1 worm cellular context compared by ENCODE assay signal in genomic region chrIII:7819866-7820265, ce11.
TF ChIP-seq lines count a peak whose summit lies in the region.

No protein-coding gene starts in this region.

TF ChIP-seq in whole organism, L1 larva, 84 proteins besides CTCF, POLR2A, EP300 and RAD21 (continued from another document):
- TF ChIP-seq lsy-2 (tag; optimal IDR thresholded peaks at IDR 0.05; lab: Kevin White, UChicago) (peak; percentile 25 to 59), nhr-237 (tag; optimal IDR thresholded peaks at IDR 0.05; lab: Kevin White, UChicago) (no peak), xbp-1 (tag; optimal IDR thresholded peaks at IDR 0.05; lab: Kevin White, UChicago) (no peak), nhr-77 (tag; optimal IDR thresholded peaks at IDR 0.05; lab: Kevin White, UChicago) (no peak), hpl-2 (GFP tag; optimal IDR thresholded peaks at IDR 0.05; lab: Kevin White, UChicago) (no peak), aha-1 (tag; optimal IDR thresholded peaks at IDR 0.05; lab: Kevin White, UChicago) (no peak), ama-1 (optimal IDR thresholded peaks at IDR 0.05; lab: Kevin White, UChicago) (no peak), unc-86 (tag; optimal IDR thresholded peaks at IDR 0.05; lab: Kevin White, UChicago) (peak; percentile 38), unc-130 (tag; optimal IDR thresholded peaks at IDR 0.05; lab: Kevin White, UChicago) (no peak), elt-2 (tag; optimal IDR thresholded peaks at IDR 0.05; lab: Kevin White, UChicago) (no peak), ceh-63 (GFP tag; optimal IDR thresholded peaks at IDR 0.05; lab: Kevin White, UChicago) (no peak), sup-37 (GFP tag; optimal IDR thresholded peaks at IDR 0.05; lab: Kevin White, UChicago) (no peak), tlp-1 (tag; optimal IDR thresholded peaks at IDR 0.05; lab: Kevin White, UChicago) (no peak), Y116A8C.19 (tag; optimal IDR thresholded peaks at IDR 0.05; lab: Kevin White, UChicago; ENCODE audit: borderline replicate concordance) (no peak), nhr-85 (tag; lab: Kevin White, UChicago) (peak; percentile 74), ceh-88 (GFP tag; IDR thresholded peaks at IDR 0.05; lab: Robert Waterston, UW) (no peak), C04F5.9 (tag; optimal IDR thresholded peaks at IDR 0.05; lab: Kevin White, UChicago) (no peak), lin-15B (tag; optimal IDR thresholded peaks at IDR 0.05; lab: Kevin White, UChicago) (no peak), lin-14 (GFP tag; optimal IDR thresholded peaks at IDR 0.05; lab: Kevin White, UChicago) (peak; percentile 23), nhr-20 (tag; optimal IDR thresholded peaks at IDR 0.05; lab: Kevin White, UChicago) (no peak), zip-4 (GFP tag; optimal IDR thresholded peaks at IDR 0.05; lab: Kevin White, UChicago) (no peak), mep-1 (tag; optimal IDR thresholded peaks at IDR 0.05; lab: Kevin White, UChicago) (no peak), hlh-17 (GFP tag; optimal IDR thresholded peaks at IDR 0.05; lab: Kevin White, UChicago; ENCODE audit: borderline replicate concordance) (no peak), ztf-4 (tag; optimal IDR thresholded peaks at IDR 0.05; lab: Kevin White, UChicago) (no peak)
TF ChIP-seq in whole organism, L1 larva: peak in this region for 5.
